Worm (Caenorhabditis elegans) whole organism, midembryonic: ENCODE results near the gene srx-39.

Source experiments
- T22C8.4 ChIP-seq: fragments of 200-800 bp; sonication (Bioruptor generic); IDR thresholded peaks from 2 replicates; pipeline ENCODE4 v1.3.6; 2022; ENCODE audit warnings: missing genetic modification characterization, missing compliant biosample characterization
- cog-1 ChIP-seq: sonication (generic microtip); optimal IDR thresholded peaks from 2 replicates; lab custom pipeline; 2016; ENCODE audit warnings: missing genetic modification characterization, missing compliant biosample characterization
- flt-1 ChIP-seq: fragments of 200-800 bp; sonication (Bioruptor generic); IDR thresholded peaks from 2 replicates; pipeline ENCODE4 v1.3.6; 2022; ENCODE audit warnings: missing genetic modification characterization, missing compliant biosample characterization
- klf-2 ChIP-seq: fragments of 200-800 bp; sonication (Bioruptor generic); conservative IDR thresholded peaks from 2 replicates; pipeline ENCODE4 v1.3.6; 2022; ENCODE audit warnings: missing genetic modification reagents, missing genetic modification characterization, missing compliant biosample characterization
- med-1 ChIP-seq: sonication (generic microtip); optimal IDR thresholded peaks from 2 replicates; lab custom pipeline; 2017; ENCODE audit warnings: missing genetic modification characterization, mild to moderate bottlenecking, missing compliant biosample characterization, antibody characterized with exemption, missing genetic modification reagents; ENCODE audit not compliant: insufficient read depth
- ref-1 ChIP-seq: fragments of 200-800 bp; sonication (Bioruptor generic); conservative IDR thresholded peaks from 2 replicates; pipeline ENCODE4 v1.3.6; 2022; ENCODE audit warnings: missing genetic modification reagents, missing genetic modification characterization, missing compliant biosample characterization
- tab-1 ChIP-seq: fragments of 200-800 bp; sonication (Bioruptor generic); IDR thresholded peaks from 2 replicates; pipeline ENCODE4 v1.3.6; 2022; ENCODE audit warnings: missing genetic modification characterization, missing compliant biosample characterization
- ztf-23 ChIP-seq: fragments of 200-800 bp; sonication (Bioruptor generic); IDR thresholded peaks from 2 replicates; pipeline ENCODE4 v1.3.6; 2022; ENCODE audit warnings: missing genetic modification reagents, missing genetic modification characterization, missing compliant biosample characterization
- ztf-29 ChIP-seq: fragments of 200-800 bp; sonication (Bioruptor generic); IDR thresholded peaks from 2 replicates; pipeline ENCODE4 v1.3.6; 2022; ENCODE audit warnings: missing genetic modification reagents, missing genetic modification characterization, missing compliant biosample characterization

srx-39 gene

DNA sequence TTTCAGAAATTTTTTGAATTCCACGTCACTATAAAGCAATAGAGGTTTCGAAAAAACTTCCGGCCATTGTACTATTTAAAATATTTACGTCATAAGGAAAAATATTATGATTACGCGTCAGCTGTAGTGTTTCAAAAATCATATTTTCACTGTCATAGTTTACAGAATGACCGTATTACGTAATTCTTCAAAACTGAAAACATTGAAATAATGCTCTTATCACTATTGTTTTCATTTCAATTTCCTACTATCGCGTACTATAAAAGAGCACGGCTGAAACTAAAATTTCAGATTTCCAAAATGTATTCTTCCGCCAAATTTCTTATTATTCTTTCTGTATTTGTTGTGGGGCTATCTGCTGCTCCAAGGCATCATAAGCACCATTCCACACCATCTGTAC, 13.0 kb downstream of the srx-39 start, which contains the start of gene F14F9.2:
F14F9.2 (plus strand) TSS at position 301 of the 400 bp plus-strand sequence.
- TF ChIP-seq tab-1 (GFP tag; lab: Robert Waterston, UW) (no peak), klf-2 (no peak), ztf-23 (no peak), T22C8.4 (GFP tag; lab: Robert Waterston, UW) (no peak), flt-1 (GFP tag; lab: Robert Waterston, UW) (no peak)

ce11 chrV:5143785-5144184, 13.8 kb downstream of the srx-39 start, which contains the start of gene srh-129:
TSS of gene srh-129 (minus strand) at chrV:5143885.
- TF ChIP-seq klf-2, result no peak
- TF ChIP-seq T22C8.4 (GFP tag; lab: Robert Waterston, UW), result no peak
- TF ChIP-seq med-1 (GFP tag; lab: Kevin White, UChicago), result no peak
- no peak for TF ChIP-seq cog-1 (tag; lab: Kevin White, UChicago)
- no peak for TF ChIP-seq ztf-23
- TF ChIP-seq flt-1 (GFP tag; lab: Robert Waterston, UW), result no peak
- no peak for TF ChIP-seq tab-1 (GFP tag; lab: Robert Waterston, UW)
- no peak for TF ChIP-seq ztf-29 (GFP tag; lab: Robert Waterston, UW)
- no peak for TF ChIP-seq ref-1 (GFP tag; lab: Robert Waterston, UW)

- TF ChIP-seq cog-1 (tag; lab: Kevin White, UChicago), result no peak
- no peak for TF ChIP-seq med-1 (GFP tag; lab: Kevin White, UChicago)
- TF ChIP-seq ztf-29 (GFP tag; lab: Robert Waterston, UW), result no peak
- TF ChIP-seq ztf-23, result no peak
- TF ChIP-seq T22C8.4 (GFP tag; lab: Robert Waterston, UW), result no peak
- no peak for TF ChIP-seq tab-1 (GFP tag; lab: Robert Waterston, UW)
- TF ChIP-seq flt-1 (GFP tag; lab: Robert Waterston, UW), result no peak
- TF ChIP-seq ref-1 (GFP tag; lab: Robert Waterston, UW), result no peak
- no peak for TF ChIP-seq klf-2
Observed at ce11 chrV:5137919-5138318, 19.6 kb downstream of the srx-39 start, which contains the start of gene F14F9.3. TSS of gene F14F9.3 (plus strand) at chrV:5138219.

DNA sequence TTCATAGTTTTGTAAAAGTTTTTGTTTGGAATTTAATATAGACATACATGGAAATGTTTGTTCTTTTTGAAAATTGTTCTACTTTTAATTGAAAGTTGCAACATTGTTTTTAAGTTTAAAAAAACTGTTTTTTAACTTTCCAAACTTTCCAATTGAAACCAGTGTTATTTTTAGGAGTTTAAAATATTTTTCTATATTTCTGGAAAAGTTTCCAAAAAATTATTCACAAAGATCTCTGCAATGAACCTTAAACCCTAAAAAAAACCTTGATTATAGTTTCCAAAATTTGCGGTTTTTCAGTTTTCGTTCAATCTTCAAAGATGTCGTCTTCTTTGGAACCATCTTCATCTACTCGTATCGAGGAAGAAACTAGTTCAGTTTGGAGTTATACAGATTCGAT, 25.1 kb downstream of the srx-39 start, which contains the start of gene F14F9.4:
F14F9.4 (plus strand) TSS at position 301 of the 400 bp plus-strand sequence.
- TF ChIP-seq tab-1 (GFP tag; lab: Robert Waterston, UW) (no peak), med-1 (GFP tag; lab: Kevin White, UChicago) (no peak), ztf-29 (GFP tag; lab: Robert Waterston, UW) (no peak), cog-1 (tag; lab: Kevin White, UChicago) (no peak), flt-1 (GFP tag; lab: Robert Waterston, UW) (no peak), klf-2 (no peak), T22C8.4 (GFP tag; lab: Robert Waterston, UW) (no peak), ref-1 (GFP tag; lab: Robert Waterston, UW) (no peak), ztf-23 (no peak)

DNA sequence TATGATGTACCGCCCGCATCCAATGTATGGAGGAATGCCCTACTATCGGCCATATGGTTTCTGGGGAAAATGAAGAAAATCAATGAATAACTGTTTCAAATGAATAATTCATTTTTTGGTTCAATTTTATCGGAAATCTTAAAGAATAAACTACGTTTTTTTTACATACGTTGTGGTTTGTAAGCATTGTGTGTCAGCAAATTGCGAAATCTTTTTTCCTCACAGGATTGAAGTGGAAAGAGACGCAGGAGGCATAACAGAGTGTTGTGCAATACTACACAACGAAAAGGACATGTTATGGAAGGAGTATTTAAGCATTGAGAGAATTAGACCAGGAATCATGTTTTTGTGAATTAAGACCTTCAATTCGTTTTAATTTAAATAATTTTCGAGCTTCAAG, 26.2 kb downstream of the srx-39 start:
- TF ChIP-seq ztf-29 (GFP tag; lab: Robert Waterston, UW) (no peak), T22C8.4 (GFP tag; lab: Robert Waterston, UW) (no peak), tab-1 (GFP tag; lab: Robert Waterston, UW) (no peak), med-1 (GFP tag; lab: Kevin White, UChicago) (no peak), cog-1 (tag; lab: Kevin White, UChicago) (no peak), klf-2 (no peak), ref-1 (GFP tag; lab: Robert Waterston, UW) (no peak), ztf-23 (no peak)

- TF ChIP-seq flt-1 (GFP tag; lab: Robert Waterston, UW), result no peak
- no peak for TF ChIP-seq tab-1 (GFP tag; lab: Robert Waterston, UW)
- TF ChIP-seq ref-1 (GFP tag; lab: Robert Waterston, UW), result no peak
- no peak for TF ChIP-seq cog-1 (tag; lab: Kevin White, UChicago)
- TF ChIP-seq med-1 (GFP tag; lab: Kevin White, UChicago), result no peak
- no peak for TF ChIP-seq ztf-29 (GFP tag; lab: Robert Waterston, UW)
- no peak for TF ChIP-seq klf-2
- TF ChIP-seq T22C8.4 (GFP tag; lab: Robert Waterston, UW), result no peak
- TF ChIP-seq ztf-23, result no peak
Observed at ce11 chrV:5130018-5130417, 27.5 kb downstream of the srx-39 start, which contains the start of gene F14F9.8. TSS of gene F14F9.8 (plus strand) at chrV:5130318.

DNA sequence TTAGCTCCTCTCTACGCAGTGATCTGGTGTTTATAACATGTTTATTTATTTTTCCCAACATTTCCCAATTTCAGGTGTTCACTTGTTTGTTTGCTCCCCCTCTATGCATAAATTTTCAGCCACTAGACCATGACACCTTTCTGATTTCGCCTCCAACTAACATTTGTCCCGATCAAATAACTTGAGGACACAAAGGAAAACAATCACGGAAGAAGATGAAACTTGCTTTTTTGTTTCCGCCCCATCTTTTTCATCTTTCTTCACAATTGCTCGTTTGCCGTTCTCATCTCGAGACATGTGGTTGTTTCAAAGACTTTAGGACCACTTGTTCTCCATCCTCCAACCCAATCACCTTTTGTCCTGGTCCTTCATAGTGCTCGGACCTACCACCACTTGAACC, 30.8 kb downstream of the srx-39 start, which contains the start of gene F14F9.5:
F14F9.5 (plus strand) TSS at position 301 of the 400 bp plus-strand sequence.
- no peak for TF ChIP-seq med-1 (GFP tag; lab: Kevin White, UChicago)
- no peak for TF ChIP-seq T22C8.4 (GFP tag; lab: Robert Waterston, UW)

- TF ChIP-seq flt-1 (GFP tag; lab: Robert Waterston, UW) (no peak), cog-1 (tag; lab: Kevin White, UChicago) (no peak), ztf-23 (no peak), tab-1 (GFP tag; lab: Robert Waterston, UW) (no peak), klf-2 (no peak), ref-1 (GFP tag; lab: Robert Waterston, UW) (no peak), med-1 (GFP tag; lab: Kevin White, UChicago) (no peak), ztf-29 (GFP tag; lab: Robert Waterston, UW) (no peak), T22C8.4 (GFP tag; lab: Robert Waterston, UW) (no peak)
Observed at ce11 chrV:5119679-5120078, 37.9 kb downstream of the srx-39 start, which contains the start of gene sid-1. TSS of gene sid-1 (plus strand) at chrV:5119970.

- TF ChIP-seq ztf-29 (GFP tag; lab: Robert Waterston, UW), result no peak
Observed at ce11 chrV:5119109-5119508, 38.5 kb downstream of the srx-39 start, which contains the start of gene C04F5.9. TSS of gene C04F5.9 (minus strand) at chrV:5119209.

DNA sequence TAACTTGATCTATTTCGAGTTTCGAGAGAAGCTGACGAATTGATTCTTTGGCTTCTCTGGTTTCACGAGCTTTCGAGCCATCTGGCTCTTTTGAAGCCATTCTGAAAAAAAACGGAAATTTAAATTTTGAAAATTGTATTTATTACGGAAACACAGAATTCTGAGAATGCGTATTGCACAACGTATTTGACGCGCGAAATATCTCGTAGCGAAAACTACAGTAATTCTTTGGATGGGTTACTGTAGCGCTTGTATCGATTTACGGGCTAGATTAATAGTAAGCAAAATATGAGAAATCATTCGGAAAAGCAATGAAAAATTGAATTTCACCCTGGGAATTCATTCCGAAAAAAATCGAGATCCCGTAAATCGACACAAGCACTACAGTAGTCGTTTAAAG, 43.9 kb downstream of the srx-39 start, which contains the start of gene C04F5.8:
C04F5.8 (minus strand) TSS at position 101 of the 400 bp plus-strand sequence.
- TF ChIP-seq cog-1 (tag; lab: Kevin White, UChicago) (no peak), med-1 (GFP tag; lab: Kevin White, UChicago) (no peak), tab-1 (GFP tag; lab: Robert Waterston, UW) (no peak), T22C8.4 (GFP tag; lab: Robert Waterston, UW) (no peak), ref-1 (GFP tag; lab: Robert Waterston, UW) (no peak), ztf-23 (no peak), ztf-29 (GFP tag; lab: Robert Waterston, UW) (no peak)
